Worm (Caenorhabditis elegans): Measurements from ENCODE around the gene cla-1.

cla-1 gene

ce11 chrIV:7573944-7574343 lies 14.8 kb upstream of the cla-1 start (continued):
- TF ChIP-seq ceh-27 (GFP tag; optimal IDR thresholded peaks at IDR 0.05) (peak; percentile 89), C17E4.6 (GFP tag; IDR thresholded peaks at IDR 0.05) (0 out of 2 replicates have a peak, but pooled peaks have one; percentile 50), let-607 (tag; optimal IDR thresholded peaks at IDR 0.05) (peak; percentile 43 to 75), Y53F4B.3 (GFP tag; IDR thresholded peaks at IDR 0.05) (peak; percentile 68; the same call in 1 of the 2 replicates), lin-26 (GFP tag; IDR thresholded peaks at IDR 0.05) (peak; percentile 99), nfyb-1 (GFP tag; IDR thresholded peaks at IDR 0.05) (peak; percentile 92), aptf-2 (GFP tag; conservative IDR thresholded peaks at IDR 0.05) (0 out of 2 replicates have a peak, but pooled peaks have one; percentile 66), lsy-27 (tag; optimal IDR thresholded peaks at IDR 0.05; ENCODE audit: borderline replicate concordance, insufficient read depth) (peak; percentile 90), F49E8.2 (tag; optimal IDR thresholded peaks at IDR 0.05; ENCODE audit: insufficient read depth) (peak; percentile 94), Y79H2A.3 (GFP tag; conservative IDR thresholded peaks at IDR 0.05) (peak; percentile 75; the same call in 1 of the 2 replicates), sptf-2 (GFP tag; optimal IDR thresholded peaks at IDR 0.05) (peak; percentile 94), ztf-28 (GFP tag; IDR thresholded peaks at IDR 0.05) (peak; percentile 86), snpc-4 (GFP tag; optimal IDR thresholded peaks at IDR 0.05) (peak; percentile 88), snpc-4 (tag; optimal IDR thresholded peaks at IDR 0.05) (peak; percentile 43 to 86 (median 78)), Y53G8AR.9 (GFP tag; conservative IDR thresholded peaks at IDR 0.05) (peak; percentile 69; the same call in 1 of the 2 replicates), attf-6 (GFP tag; IDR thresholded peaks at IDR 0.05) (peak; percentile 79), egl-18 (GFP tag; IDR thresholded peaks at IDR 0.05) (0 out of 2 replicates have a peak, but pooled peaks have one; percentile 59), ztf-3 (GFP tag; optimal IDR thresholded peaks at IDR 0.05) (peak; percentile 70), nfya-1 (tag; optimal IDR thresholded peaks at IDR 0.05; ENCODE audit: borderline replicate concordance, insufficient read depth) (no peak), F55B11.4 (tag; optimal IDR thresholded peaks at IDR 0.05; ENCODE audit: borderline replicate concordance, insufficient read depth) (no peak), hmg-1.2 (GFP tag; IDR thresholded peaks at IDR 0.05) (peak; percentile 79), ceh-91 (GFP tag; IDR thresholded peaks at IDR 0.05) (no peak), K11D2.4 (GFP tag; IDR thresholded peaks at IDR 0.05) (0 out of 2 replicates have a peak, but pooled peaks have one; percentile 26), atf-7 (tag; optimal IDR thresholded peaks at IDR 0.05) (peak; percentile 84), zfh-2 (GFP tag; conservative IDR thresholded peaks at IDR 0.05) (peak; percentile 57; the same call in 1 of the 2 replicates), B0336.3 (GFP tag; IDR thresholded peaks at IDR 0.05) (no peak; the same call in none of the 2 replicates), madf-3 (GFP tag; IDR thresholded peaks at IDR 0.05) (peak; percentile 93), C06A6.2 (GFP tag; conservative IDR thresholded peaks at IDR 0.05) (0 out of 2 replicates have a peak, but pooled peaks have one; percentile 36), nhr-90 (tag; optimal IDR thresholded peaks at IDR 0.05) (peak; percentile 98), ceh-58 (GFP tag; IDR thresholded peaks at IDR 0.05) (peak; percentile 97), B0261.1 (tag; optimal IDR thresholded peaks at IDR 0.05) (peak; percentile 95), zim-3 (tag; optimal IDR thresholded peaks at IDR 0.05) (peak; percentile 97), nfya-2 (GFP tag; IDR thresholded peaks at IDR 0.05) (no peak), Y56A3A.18 (GFP tag; IDR thresholded peaks at IDR 0.05) (peak; percentile 88), fkh-3 (tag; optimal IDR thresholded peaks at IDR 0.05) (peak; percentile 88), nhr-80 (tag; optimal IDR thresholded peaks at IDR 0.05) (peak; percentile 45), tbp1 (GFP tag; optimal IDR thresholded peaks at IDR 0.05) (peak; percentile 100), mcd-1 (GFP tag; IDR thresholded peaks at IDR 0.05) (no peak; the same call in 1 of the 2 replicates), let-526 (GFP tag; IDR thresholded peaks at IDR 0.05) (peak; percentile 73; the same call in 1 of the 2 replicates), chd-7 (tag; optimal IDR thresholded peaks at IDR 0.05) (peak; percentile 92), dpff-1 (tag; optimal IDR thresholded peaks at IDR 0.05) (peak; percentile 38), ztf-22 (GFP tag; optimal IDR thresholded peaks at IDR 0.05) (peak; percentile 40), snpc-1.1 (tag; optimal IDR thresholded peaks at IDR 0.05; ENCODE audit: insufficient read depth) (peak; percentile 77), dpl-1 (GFP tag; optimal IDR thresholded peaks at IDR 0.05) (no peak), ccch-3 (GFP tag; optimal IDR thresholded peaks at IDR 0.05) (peak; percentile 75), gei-17 (GFP tag; optimal IDR thresholded peaks at IDR 0.05) (peak; percentile 48), tbx-9 (tag; optimal IDR thresholded peaks at IDR 0.05; ENCODE audit: borderline replicate concordance) (no peak)

Measured in whole organism, young adult.